Worm (Caenorhabditis elegans) whole organism, early embryonic: Measurements from ENCODE around the gene Y41D4A.7.

Experiments used
- B0310.2 ChIP-seq: sonication (generic microtip); optimal IDR thresholded peaks from 2 replicates; lab custom pipeline; 2016; ENCODE audit warnings: mild to moderate bottlenecking, missing genetic modification characterization, missing compliant biosample characterization
- flt-1 ChIP-seq: fragments of 200-800 bp; sonication (Bioruptor generic); IDR thresholded peaks from 2 replicates; pipeline ENCODE4 v1.3.6; 2022; ENCODE audit warnings: missing genetic modification characterization, missing compliant biosample characterization

- no peak for TF ChIP-seq B0310.2
- no peak for TF ChIP-seq flt-1
Observed at ce11 chrIV:1710535-1710934, 50.8 kb downstream of the Y41D4A.7 start.
